Worm (Caenorhabditis elegans) whole organism, young adult: ENCODE data around the gene R12B2.13.

Source experiments
- F49E8.2 ChIP-seq: sonication (generic microtip); optimal IDR thresholded peaks from 3 replicates; lab custom pipeline; 2017; ENCODE audit warnings: missing genetic modification characterization, mild to moderate bottlenecking, missing compliant biosample characterization, antibody characterized with exemption, moderate library complexity; ENCODE audit not compliant: insufficient read depth
- F55B11.4 ChIP-seq: sonication (generic microtip); optimal IDR thresholded peaks from 2 replicates; lab custom pipeline; 2016; ENCODE audit warnings: missing compliant biosample characterization, missing genetic modification characterization, borderline replicate concordance; ENCODE audit not compliant: insufficient read depth
- K12H6.12 ChIP-seq: fragments of 200-800 bp; sonication (Bioruptor generic); optimal IDR thresholded peaks from 2 replicates; lab custom pipeline; 2018; ENCODE audit warnings: mild to moderate bottlenecking, missing genetic modification characterization, missing compliant biosample characterization
- Y53G8AR.9 ChIP-seq: fragments of 200-800 bp; sonication (Bioruptor generic); conservative IDR thresholded peaks from 2 replicates; pipeline ENCODE4 v1.3.6; 2022; ENCODE audit warnings: missing genetic modification reagents, missing genetic modification characterization, missing compliant biosample characterization
- Y67H2A.10 ChIP-seq: fragments of 200-800 bp; sonication (Bioruptor generic); conservative IDR thresholded peaks from 2 replicates; pipeline ENCODE4 v1.3.6; 2022; ENCODE audit warnings: missing genetic modification reagents, missing genetic modification characterization, missing compliant biosample characterization
- Y95B8A.8 ChIP-seq: fragments of 200-800 bp; sonication (Bioruptor generic); IDR thresholded peaks from 2 replicates; pipeline ENCODE4 v1.3.6; 2022; ENCODE audit warnings: missing genetic modification reagents, missing genetic modification characterization, missing compliant biosample characterization
- ZK185.1 ChIP-seq: sonication (generic microtip); optimal IDR thresholded peaks from 2 replicates; lab custom pipeline; 2016; ENCODE audit warnings: mild to moderate bottlenecking, missing genetic modification characterization, missing compliant biosample characterization; ENCODE audit not compliant: poor library complexity, severe bottlenecking
- ama-1 ChIP-seq, 3 experiments: fragments of 150-350 bp in 1 of 3; sonication (generic microtip) in 2 of 3; optimal IDR thresholded peaks; 2 replicates each; lab custom pipeline; 2014 to 2018; ENCODE audit warnings: missing biosample characterization in 2 of 3, missing genetic modification characterization in 2 of 3, missing genetic modification reagents in 2 of 3
- aptf-2 ChIP-seq: fragments of 200-800 bp; sonication (Bioruptor generic); conservative IDR thresholded peaks from 2 replicates; pipeline ENCODE4 v1.3.6; 2022; ENCODE audit warnings: missing genetic modification reagents, missing genetic modification characterization, missing compliant biosample characterization
- cebp-1 ChIP-seq, 2 experiments: fragments of 200-800 bp in 1 of 2; sonication (Bioruptor generic) in 1 of 2; sonication (generic microtip) in 1 of 2; IDR thresholded peaks in 1 of 2; optimal IDR thresholded peaks in 1 of 2; 2 replicates each; pipeline versions ENCODE4 v1.3.6 to Lab custom; 2017 to 2022; ENCODE audit warnings: missing compliant biosample characterization in 2 of 2, missing genetic modification characterization in 2 of 2, mild to moderate bottlenecking in 1 of 2, missing genetic modification reagents in 1 of 2, moderate library complexity in 1 of 2
- ceh-27 ChIP-seq: fragments of 200-800 bp; sonication (Bioruptor generic); optimal IDR thresholded peaks from 2 replicates; lab custom pipeline; 2018; ENCODE audit warnings: mild to moderate bottlenecking, missing genetic modification characterization, moderate library complexity, missing compliant biosample characterization
- ceh-91 ChIP-seq: fragments of 200-800 bp; sonication (Bioruptor generic); IDR thresholded peaks from 2 replicates; pipeline ENCODE4 v1.3.6; 2022; ENCODE audit warnings: missing genetic modification reagents, missing genetic modification characterization, missing compliant biosample characterization
- chd-7 ChIP-seq: sonication (generic microtip); optimal IDR thresholded peaks from 2 replicates; lab custom pipeline; 2016; ENCODE audit warnings: mild to moderate bottlenecking, missing genetic modification characterization, moderate library complexity, missing compliant biosample characterization
- dox-1 ChIP-seq: fragments of 200-800 bp; sonication (Bioruptor generic); IDR thresholded peaks from 2 replicates; pipeline ENCODE4 v1.3.6; 2022; ENCODE audit warnings: missing genetic modification reagents, missing genetic modification characterization, missing compliant biosample characterization
- dpl-1 ChIP-seq: fragments of 150-350 bp; optimal IDR thresholded peaks from 2 replicates; lab custom pipeline; 2014; ENCODE audit warnings: missing biosample characterization, missing genetic modification reagents, missing genetic modification characterization
- efl-1 ChIP-seq: fragments of 150-350 bp; optimal IDR thresholded peaks from 2 replicates; lab custom pipeline; 2014; ENCODE audit warnings: missing biosample characterization, missing genetic modification reagents, missing genetic modification characterization
- ekl-4 ChIP-seq: fragments of 200-800 bp; sonication (Bioruptor generic); IDR thresholded peaks from 2 replicates; pipeline ENCODE4 v1.3.6; 2022; ENCODE audit warnings: missing genetic modification reagents, missing genetic modification characterization, missing compliant biosample characterization
- gei-17 ChIP-seq: fragments of 200-800 bp; sonication (Bioruptor generic); optimal IDR thresholded peaks from 2 replicates; lab custom pipeline; 2018; ENCODE audit warnings: mild to moderate bottlenecking, missing genetic modification characterization, missing compliant biosample characterization
- hlh-12 ChIP-seq: sonication (generic microtip); optimal IDR thresholded peaks from 2 replicates; lab custom pipeline; 2016; ENCODE audit warnings: missing genetic modification characterization, missing compliant biosample characterization
- hlh-26 ChIP-seq: fragments of 200-800 bp; sonication (Bioruptor generic); conservative IDR thresholded peaks from 2 replicates; pipeline ENCODE4 v1.3.6; 2022; ENCODE audit warnings: missing genetic modification reagents, missing genetic modification characterization, missing compliant biosample characterization
- lag-1 ChIP-seq: fragments of 200-800 bp; sonication (Bioruptor generic); IDR thresholded peaks from 2 replicates; pipeline ENCODE4 v1.3.6; 2022; ENCODE audit warnings: missing genetic modification reagents, missing genetic modification characterization, missing compliant biosample characterization
- let-607 ChIP-seq, 2 experiments: fragments of 200-800 bp in 1 of 2; sonication (Bioruptor generic) in 1 of 2; sonication (generic microtip) in 1 of 2; optimal IDR thresholded peaks; 2 replicates each; lab custom pipeline; 2016 to 2018; ENCODE audit warnings: mild to moderate bottlenecking in 2 of 2, missing compliant biosample characterization in 2 of 2, missing genetic modification characterization in 2 of 2, moderate library complexity in 2 of 2, missing genotype in 1 of 2
- lin-35 ChIP-seq, 3 experiments: fragments of 150-350 bp in 2 of 3; sonication (generic microtip) in 1 of 3; optimal IDR thresholded peaks; 2 replicates each; lab custom pipeline; 2014 to 2018; ENCODE audit warnings: missing biosample characterization in 3 of 3, missing genetic modification characterization in 3 of 3, missing genetic modification reagents in 3 of 3
- madf-3 ChIP-seq: fragments of 200-800 bp; sonication (Bioruptor generic); IDR thresholded peaks from 2 replicates; pipeline ENCODE4 v1.3.6; 2022; ENCODE audit warnings: missing genetic modification reagents, missing genetic modification characterization, missing compliant biosample characterization
- madf-6 ChIP-seq: fragments of 200-800 bp; sonication (Bioruptor generic); IDR thresholded peaks from 2 replicates; pipeline ENCODE4 v1.3.6; 2022; ENCODE audit warnings: missing genetic modification reagents, missing genetic modification characterization, missing compliant biosample characterization
- mel-28 ChIP-seq: sonication (generic microtip); optimal IDR thresholded peaks from 2 replicates; lab custom pipeline; 2016; ENCODE audit warnings: borderline replicate concordance, mild to moderate bottlenecking, missing genetic modification characterization, missing compliant biosample characterization
- mes-4 ChIP-seq: sonication (generic microtip); optimal IDR thresholded peaks from 2 replicates; lab custom pipeline; 2016; ENCODE audit warnings: missing genotype, missing genetic modification characterization, missing compliant biosample characterization
- nfyb-1 ChIP-seq: fragments of 200-800 bp; sonication (Bioruptor generic); IDR thresholded peaks from 2 replicates; pipeline ENCODE4 v1.3.6; 2022; ENCODE audit warnings: missing genetic modification reagents, missing genetic modification characterization, missing compliant biosample characterization
- nhr-27 ChIP-seq: fragments of 200-800 bp; sonication (Bioruptor generic); optimal IDR thresholded peaks from 2 replicates; lab custom pipeline; 2018; ENCODE audit warnings: mild to moderate bottlenecking, missing genetic modification characterization, moderate library complexity, missing compliant biosample characterization
- nhr-80 ChIP-seq: sonication (generic microtip); optimal IDR thresholded peaks from 2 replicates; lab custom pipeline; 2016; ENCODE audit warnings: missing genetic modification characterization, missing compliant biosample characterization
- rcor-1 ChIP-seq: fragments of 200-800 bp; sonication (Bioruptor generic); IDR thresholded peaks from 2 replicates; pipeline ENCODE4 v1.3.6; 2022; ENCODE audit warnings: missing genetic modification reagents, missing genetic modification characterization, missing compliant biosample characterization
- repo-1 ChIP-seq: sonication (generic microtip); optimal IDR thresholded peaks from 2 replicates; lab custom pipeline; 2017; ENCODE audit warnings: mild to moderate bottlenecking, missing genetic modification characterization, missing compliant biosample characterization
- snpc-3.4 ChIP-seq: sonication (generic microtip); optimal IDR thresholded peaks from 2 replicates; lab custom pipeline; 2017; ENCODE audit warnings: missing genetic modification characterization, mild to moderate bottlenecking, missing compliant biosample characterization, antibody characterized with exemption, moderate library complexity, missing genotype, missing genetic modification reagents
- snpc-4 ChIP-seq, 5 experiments: fragments of 150-350 bp in 1 of 5; sonication (generic microtip) in 4 of 5; optimal IDR thresholded peaks; 2 replicates each; lab custom pipeline; 2014 to 2018; ENCODE audit warnings: missing genetic modification characterization in 5 of 5, missing biosample characterization in 3 of 5, antibody characterized with exemption in 2 of 5, mild to moderate bottlenecking in 2 of 5, missing compliant biosample characterization in 2 of 5, missing genotype in 2 of 5, moderate library complexity in 2 of 5, missing genetic modification reagents in 1 of 5
- tbp1 ChIP-seq: fragments of 200-800 bp; sonication (Bioruptor generic); optimal IDR thresholded peaks from 2 replicates; lab custom pipeline; 2018; ENCODE audit warnings: mild to moderate bottlenecking, missing genetic modification characterization, missing compliant biosample characterization
- unc-130 ChIP-seq: sonication (generic microtip); optimal IDR thresholded peaks from 2 replicates; lab custom pipeline; 2016; ENCODE audit warnings: missing genetic modification reagents, missing genetic modification characterization, missing compliant biosample characterization
- zfh-2 ChIP-seq: fragments of 200-800 bp; sonication (Bioruptor generic); conservative IDR thresholded peaks from 2 replicates; pipeline ENCODE4 v1.3.6; 2022; ENCODE audit warnings: missing genetic modification reagents, missing genetic modification characterization, missing compliant biosample characterization
- zim-3 ChIP-seq: sonication (generic microtip); optimal IDR thresholded peaks from 2 replicates; lab custom pipeline; 2017; ENCODE audit warnings: mild to moderate bottlenecking, missing genetic modification characterization, moderate library complexity, missing compliant biosample characterization
- ztf-22 ChIP-seq: fragments of 200-800 bp; sonication (Bioruptor generic); optimal IDR thresholded peaks from 2 replicates; lab custom pipeline; 2018; ENCODE audit warnings: mild to moderate bottlenecking, missing genetic modification characterization, moderate library complexity, missing compliant biosample characterization
- ztf-26 ChIP-seq: sonication (generic microtip); optimal IDR thresholded peaks from 2 replicates; lab custom pipeline; 2017; ENCODE audit warnings: missing genetic modification characterization, missing compliant biosample characterization
- ztf-28 ChIP-seq: fragments of 200-800 bp; sonication (Bioruptor generic); IDR thresholded peaks from 2 replicates; pipeline ENCODE4 v1.3.6; 2022; ENCODE audit warnings: missing genetic modification reagents, missing genetic modification characterization, missing compliant biosample characterization

The R12B2.13 gene

DNA sequence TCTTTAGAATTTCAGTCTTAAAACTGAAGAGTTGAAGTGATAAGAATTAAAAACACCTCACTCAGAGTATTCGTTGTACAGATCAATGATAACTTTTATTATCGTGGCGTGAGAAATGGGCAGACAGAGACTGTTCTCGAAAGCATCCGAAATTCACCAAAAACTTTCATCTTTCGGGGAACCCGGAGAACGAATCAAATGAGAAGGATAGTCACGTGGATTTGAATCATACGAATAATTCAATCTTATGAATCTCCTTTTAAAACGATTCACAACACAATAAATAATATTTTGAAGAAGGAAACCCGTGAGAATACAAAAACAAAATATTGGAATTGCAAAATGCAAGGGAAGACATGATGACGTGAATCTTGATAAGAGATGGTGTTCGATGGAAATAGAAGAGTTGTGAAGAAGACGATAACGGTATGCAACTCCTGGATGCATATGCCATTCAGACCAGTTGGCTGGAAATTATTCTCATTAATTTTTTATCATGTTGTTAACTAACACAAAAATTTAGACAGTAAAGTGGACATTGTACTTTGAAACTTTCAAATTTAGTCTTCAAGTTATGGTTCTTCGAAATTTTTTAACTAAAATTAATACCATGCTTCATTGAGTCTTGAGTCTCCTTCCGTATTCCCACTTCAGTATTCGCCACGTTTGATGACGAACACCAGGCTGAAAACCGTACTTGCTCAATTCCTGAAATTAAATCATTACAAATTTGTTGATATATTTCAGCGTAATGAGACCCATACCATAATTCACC, 43.8 kb upstream of the R12B2.13 start (continued):
- TF ChIP-seq gei-17 (GFP tag; lab: Kevin White, UChicago) = no peak
- TF ChIP-seq dox-1 (GFP tag; lab: Robert Waterston, UW) = no peak
- no peak for TF ChIP-seq snpc-3.4 (tag; lab: Kevin White, UChicago)
- TF ChIP-seq hlh-26 (GFP tag; lab: Robert Waterston, UW) = no peak
- no peak for TF ChIP-seq ztf-22 (GFP tag; lab: Kevin White, UChicago)
- no peak for TF ChIP-seq chd-7 (tag; lab: Kevin White, UChicago)

DNA sequence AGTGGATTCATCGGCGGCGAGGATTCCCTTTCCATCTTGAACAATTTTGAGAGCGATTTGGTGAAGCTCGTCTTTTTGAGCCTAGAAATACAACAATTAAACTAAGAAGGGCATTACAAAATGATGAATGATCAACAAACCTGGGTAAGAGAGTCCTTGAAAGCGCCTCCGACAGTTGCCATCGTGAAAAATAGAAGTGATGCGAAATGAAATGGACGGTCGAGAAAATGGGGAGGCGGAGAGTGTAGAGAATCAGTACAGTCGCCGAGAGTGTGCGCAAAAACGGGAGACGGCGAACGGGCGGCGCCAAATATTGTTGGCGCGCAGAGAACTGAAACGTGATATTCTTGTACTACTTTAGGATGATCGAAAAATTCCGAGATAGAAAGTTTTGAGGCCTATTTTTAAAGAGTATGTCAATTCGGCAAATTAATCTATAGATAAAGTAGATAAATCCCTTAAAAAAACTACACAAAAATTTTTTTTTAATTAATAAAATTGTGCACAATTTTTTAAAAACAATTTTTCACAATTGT, 42.9 kb upstream of the R12B2.13 start, which contains the start of gene aldo-2:
Gene aldo-2 (minus strand): TSS at position 486 of the 536 bp plus-strand sequence.
- TF ChIP-seq F49E8.2 (peak; percentile 15), let-607 (tag; optimal IDR thresholded peaks at IDR 0.05; lab: Kevin White, UChicago) (no peak), ceh-91 (peak; percentile 94), ekl-4 (peak; percentile 87), efl-1 (peak; percentile 97), snpc-3.4 (tag; lab: Kevin White, UChicago) (peak; percentile 83), dox-1 (GFP tag; lab: Robert Waterston, UW) (peak; percentile 86), madf-6 (GFP tag; lab: Robert Waterston, UW) (peak; percentile 99), ZK185.1 (tag; lab: Kevin White, UChicago) (peak; percentile 40), dpl-1 (GFP tag; lab: Kevin White, UChicago) (peak; percentile 86), hlh-12 (tag; lab: Kevin White, UChicago) (no peak), madf-3 (GFP tag; lab: Robert Waterston, UW) (peak; percentile 92), nhr-27 (tag; lab: Kevin White, UChicago) (no peak), mes-4 (no peak), aptf-2 (peak; percentile 70), Y95B8A.8 (peak; percentile 92), snpc-4 (GFP tag; optimal IDR thresholded peaks at IDR 0.05; lab: Kevin White, UChicago) (no peak), snpc-4 (tag; optimal IDR thresholded peaks at IDR 0.05; lab: Kevin White, UChicago) (peak in 2 of 4 experiments; percentile 39 to 42), nfyb-1 (GFP tag; lab: Robert Waterston, UW) (0 out of 2 replicates have a peak, but pooled peaks have one; percentile 64), Y53G8AR.9 (GFP tag; lab: Robert Waterston, UW) (peak; percentile 84; the same call in 1 of the 2 replicates), ztf-26 (tag; lab: Kevin White, UChicago) (peak; percentile 25), unc-130 (peak; percentile 67), ceh-27 (peak; percentile 42), tbp1 (GFP tag; lab: Kevin White, UChicago) (peak; percentile 55), lag-1 (no peak), F55B11.4 (tag; lab: Kevin White, UChicago) (no peak), ztf-28 (GFP tag; lab: Robert Waterston, UW) (peak; percentile 50; the same call in 1 of the 2 replicates), Y67H2A.10 (GFP tag; lab: Robert Waterston, UW) (peak; percentile 69), lin-35 (GFP tag; optimal IDR thresholded peaks at IDR 0.05; lab: Kevin White, UChicago) (peak in 1 of 3 experiments; percentile 20), cebp-1 (GFP tag; IDR thresholded peaks at IDR 0.05; lab: Robert Waterston, UW) (no peak), cebp-1 (tag; optimal IDR thresholded peaks at IDR 0.05; lab: Kevin White, UChicago) (peak; percentile 42), zim-3 (tag; lab: Kevin White, UChicago) (peak; percentile 39), ama-1 (optimal IDR thresholded peaks at IDR 0.05; lab: Kevin White, UChicago) (peak; percentile 53), ama-1 (GFP tag; optimal IDR thresholded peaks at IDR 0.05; lab: Kevin White, UChicago) (peak in 1 of 2 experiments; percentile 15), nhr-80 (tag; lab: Kevin White, UChicago) (peak; percentile 36), mel-28 (no peak), K12H6.12 (tag; lab: Kevin White, UChicago) (no peak), zfh-2 (peak; percentile 72; the same call in 1 of the 2 replicates), repo-1 (no peak), rcor-1 (GFP tag; lab: Robert Waterston, UW) (peak; percentile 73)
